Fruit fly (Drosophila melanogaster) whole organism, embryonic: ENCODE data around the gene CG17660.

Source experiments
- Atf3 ChIP-seq: fragments of 200-800 bp; sonication (Bioruptor generic); optimal IDR thresholded peaks from 3 replicates; lab custom pipeline; 2016; ENCODE audit warnings: missing biosample characterization, missing genetic modification characterization
- Atf6 ChIP-seq: fragments of 200-800 bp; sonication (Bioruptor generic); IDR thresholded peaks from 2 replicates; pipeline ENCODE4 v1.3.6; 2022; ENCODE audit warnings: missing biosample characterization, missing genetic modification characterization
- BEAF-32 ChIP-seq: fragments of 200-800 bp; sonication (Bioruptor generic); optimal IDR thresholded peaks from 3 replicates; lab custom pipeline; 2017; ENCODE audit warnings: missing biosample characterization, missing genetic modification characterization, mild to moderate bottlenecking, moderate library complexity, missing genetic modification reagents
- Bdp1 ChIP-seq: fragments of 200-800 bp; sonication (Bioruptor generic); optimal IDR thresholded peaks from 3 replicates; lab custom pipeline; 2016; ENCODE audit warnings: missing biosample characterization, missing genetic modification characterization
- CG11085 ChIP-seq: fragments of 200-800 bp; sonication (Bioruptor generic); IDR thresholded peaks from 2 replicates; pipeline ENCODE4 v1.3.6; 2022; ENCODE audit warnings: missing biosample characterization, missing genetic modification characterization
- CG13775 ChIP-seq: fragments of 200-800 bp; sonication (Bioruptor generic); optimal IDR thresholded peaks from 3 replicates; lab custom pipeline; 2017; ENCODE audit warnings: missing biosample characterization, mild to moderate bottlenecking, missing genetic modification characterization
- CG14860 ChIP-seq: fragments of 200-800 bp; sonication (Bioruptor generic); IDR thresholded peaks from 3 replicates; pipeline ENCODE4 v1.3.6; 2022; ENCODE audit warnings: missing biosample characterization, missing genetic modification characterization; ENCODE audit not compliant: partially characterized antibody
- CG2889 ChIP-seq: fragments of 200-800 bp; sonication (Bioruptor generic); IDR thresholded peaks from 3 replicates; pipeline ENCODE4 v1.3.6; 2022; ENCODE audit warnings: missing biosample characterization, missing genetic modification characterization
- CG3281 ChIP-seq: fragments of 200-800 bp; sonication (Bioruptor generic); optimal IDR thresholded peaks from 3 replicates; lab custom pipeline; 2017; ENCODE audit warnings: missing biosample characterization, mild to moderate bottlenecking, missing genetic modification characterization
- CG34224 ChIP-seq: fragments of 200-800 bp; sonication (Bioruptor generic); IDR thresholded peaks from 3 replicates; pipeline ENCODE4 v1.3.6; 2022; ENCODE audit warnings: missing biosample characterization, missing genetic modification characterization; ENCODE audit not compliant: partially characterized antibody
- CG3847 ChIP-seq: fragments of 200-800 bp; sonication (Bioruptor generic); IDR thresholded peaks from 2 replicates; pipeline ENCODE4 v1.3.6; 2022; ENCODE audit warnings: missing biosample characterization, missing genetic modification characterization
- CG42726 ChIP-seq: fragments of 200-800 bp; sonication (Bioruptor generic); IDR thresholded peaks from 2 replicates; pipeline ENCODE4 v1.3.6; 2022; ENCODE audit warnings: missing biosample characterization, missing genetic modification characterization; ENCODE audit not compliant: partially characterized antibody
- CG6683 ChIP-seq: fragments of 200-800 bp; sonication (Bioruptor generic); optimal IDR thresholded peaks from 2 replicates; lab custom pipeline; 2017; ENCODE audit warnings: missing biosample characterization, mild to moderate bottlenecking, missing genetic modification characterization, missing genetic modification reagents
- CG7271 ChIP-seq: fragments of 200-800 bp; sonication (Bioruptor generic); optimal IDR thresholded peaks from 2 replicates; lab custom pipeline; 2018; ENCODE audit warnings: missing biosample characterization, mild to moderate bottlenecking, missing genetic modification characterization, moderate library complexity
- CG7839 ChIP-seq: fragments of 200-800 bp; sonication (Bioruptor generic); optimal IDR thresholded peaks from 3 replicates; lab custom pipeline; 2018; ENCODE audit warnings: missing biosample characterization, mild to moderate bottlenecking, missing genetic modification characterization, moderate library complexity
- CG8290 ChIP-seq, 3 experiments: fragments of 200-800 bp; sonication (Bioruptor generic); optimal IDR thresholded peaks; 2 replicates each; lab custom pipeline; 2016 to 2019; ENCODE audit warnings: missing biosample characterization in 3 of 3, missing genetic modification characterization in 3 of 3, mild to moderate bottlenecking in 2 of 3, moderate library complexity in 1 of 3
- CG9437 ChIP-seq: fragments of 200-800 bp; sonication (Bioruptor generic); optimal IDR thresholded peaks from 2 replicates; lab custom pipeline; 2018; ENCODE audit warnings: missing biosample characterization, mild to moderate bottlenecking, missing genetic modification characterization
- CG9727 ChIP-seq: fragments of 200-800 bp; sonication (Bioruptor generic); optimal IDR thresholded peaks from 3 replicates; lab custom pipeline; 2017; ENCODE audit warnings: missing biosample characterization, mild to moderate bottlenecking, missing genetic modification characterization
- CG9797 ChIP-seq: fragments of 200-800 bp; sonication (Bioruptor generic); optimal IDR thresholded peaks from 3 replicates; lab custom pipeline; 2018; ENCODE audit warnings: missing biosample characterization, mild to moderate bottlenecking, missing genetic modification characterization
- Camta ChIP-seq: fragments of 200-800 bp; sonication (Bioruptor generic); optimal IDR thresholded peaks from 2 replicates; lab custom pipeline; 2016; ENCODE audit warnings: missing biosample characterization, missing genetic modification characterization
- Dp ChIP-seq: fragments of 200-800 bp; sonication (Bioruptor generic); optimal IDR thresholded peaks from 2 replicates; lab custom pipeline; 2018; ENCODE audit warnings: missing biosample characterization, mild to moderate bottlenecking, missing genetic modification characterization, moderate library complexity
- Fer1 ChIP-seq: fragments of 200-800 bp; sonication (Bioruptor generic); optimal IDR thresholded peaks from 2 replicates; lab custom pipeline; 2017; ENCODE audit warnings: missing biosample characterization, mild to moderate bottlenecking, missing genetic modification characterization
- HLH4C ChIP-seq: fragments of 200-800 bp; sonication (Bioruptor generic); IDR thresholded peaks from 3 replicates; pipeline ENCODE4 v1.3.6; 2022; ENCODE audit warnings: missing biosample characterization, missing genetic modification characterization; ENCODE audit not compliant: partially characterized antibody
- Hr51 ChIP-seq, 2 experiments: fragments of 200-800 bp; sonication (Bioruptor generic); optimal IDR thresholded peaks; 2 replicates in 1 of 2; 3 replicates in 1 of 2; lab custom pipeline; 2016 to 2018; ENCODE audit warnings: missing biosample characterization in 2 of 2, missing genetic modification characterization in 2 of 2, mild to moderate bottlenecking in 1 of 2, moderate library complexity in 1 of 2
- Lhr ChIP-seq: fragments of 200-800 bp; sonication (Bioruptor generic); optimal IDR thresholded peaks from 3 replicates; lab custom pipeline; 2017; ENCODE audit warnings: mild to moderate bottlenecking, missing biosample characterization, missing genetic modification reagents, missing genetic modification characterization
- Trl ChIP-seq, 3 experiments: fragments of >200 bp in 2 of 3; fragments of 200-800 bp in 1 of 3; sonication (Bioruptor generic) in 1 of 3; optimal IDR thresholded peaks; 2 replicates in 1 of 3; 3 replicates in 2 of 3; lab custom pipeline; 2016 to 2017; ENCODE audit warnings: missing biosample characterization in 1 of 3, missing genetic modification characterization in 1 of 3
- al ChIP-seq: fragments of 200-800 bp; sonication (Bioruptor generic); IDR thresholded peaks from 2 replicates; pipeline ENCODE4 v1.3.6; 2022; ENCODE audit warnings: missing biosample characterization, missing genetic modification characterization
- crol ChIP-seq: fragments of 200-800 bp; sonication (Bioruptor generic); IDR thresholded peaks from 2 replicates; pipeline ENCODE4 v1.3.6; 2022; ENCODE audit warnings: missing biosample characterization, missing genetic modification characterization
- crp ChIP-seq, 2 experiments: fragments of 200-800 bp; sonication (Bioruptor generic); optimal IDR thresholded peaks; 2 replicates in 1 of 2; 3 replicates in 1 of 2; lab custom pipeline; 2017; ENCODE audit warnings: missing biosample characterization in 2 of 2, missing genetic modification characterization in 2 of 2, mild to moderate bottlenecking in 1 of 2, moderate library complexity in 1 of 2
- dan ChIP-seq: fragments of 200-800 bp; sonication (Bioruptor generic); IDR thresholded peaks from 2 replicates; pipeline ENCODE4 v1.3.6; 2022; ENCODE audit warnings: missing biosample characterization, missing genetic modification characterization
- dmrt11E ChIP-seq: fragments of 200-800 bp; sonication (Bioruptor generic); optimal IDR thresholded peaks from 3 replicates; lab custom pipeline; 2018; ENCODE audit warnings: missing biosample characterization, mild to moderate bottlenecking, missing genetic modification characterization, moderate library complexity
- ewg ChIP-seq: fragments of 200-800 bp; sonication (Bioruptor generic); optimal IDR thresholded peaks from 3 replicates; lab custom pipeline; 2017; ENCODE audit warnings: mild to moderate bottlenecking, missing biosample characterization, missing genetic modification reagents, missing genetic modification characterization
- fu2 ChIP-seq: fragments of 200-800 bp; sonication (Bioruptor generic); optimal IDR thresholded peaks from 2 replicates; lab custom pipeline; 2016; ENCODE audit warnings: missing biosample characterization, missing genetic modification characterization
- grn ChIP-seq: fragments of 200-800 bp; sonication (Bioruptor generic); optimal IDR thresholded peaks from 3 replicates; lab custom pipeline; 2017; ENCODE audit warnings: missing biosample characterization, missing genetic modification characterization
- inv ChIP-seq: fragments of 200-800 bp; sonication (Bioruptor generic); IDR thresholded peaks from 2 replicates; pipeline ENCODE4 v1.3.6; 2022; ENCODE audit warnings: missing biosample characterization, missing genetic modification characterization; ENCODE audit not compliant: partially characterized antibody
- jing ChIP-seq: fragments of 200-800 bp; sonication (Bioruptor generic); optimal IDR thresholded peaks from 2 replicates; lab custom pipeline; 2018; ENCODE audit warnings: missing biosample characterization, mild to moderate bottlenecking, missing genetic modification characterization
- klu ChIP-seq: fragments of 200-800 bp; sonication (Bioruptor generic); IDR thresholded peaks from 2 replicates; pipeline ENCODE4 v1.3.6; 2022; ENCODE audit warnings: missing biosample characterization, missing genetic modification characterization
- knrl ChIP-seq: fragments of 200-800 bp; sonication (Bioruptor generic); IDR thresholded peaks from 3 replicates; pipeline ENCODE4 v1.3.6; 2022; ENCODE audit warnings: missing biosample characterization, missing genetic modification characterization; ENCODE audit not compliant: partially characterized antibody
- nmo ChIP-seq: fragments of 200-800 bp; sonication (Bioruptor generic); optimal IDR thresholded peaks from 2 replicates; lab custom pipeline; 2018; ENCODE audit warnings: missing biosample characterization, mild to moderate bottlenecking, missing genetic modification characterization, moderate library complexity
- p53 ChIP-seq: fragments of 200-800 bp; sonication (Bioruptor generic); optimal IDR thresholded peaks from 2 replicates; lab custom pipeline; 2016; ENCODE audit warnings: missing biosample characterization, missing genetic modification characterization
- ranshi ChIP-seq: fragments of 200-800 bp; sonication (Bioruptor generic); IDR thresholded peaks from 2 replicates; pipeline ENCODE4 v1.3.6; 2022; ENCODE audit warnings: missing biosample characterization, missing genetic modification characterization
- rib ChIP-seq: fragments of 200-800 bp; sonication (Bioruptor generic); IDR thresholded peaks from 2 replicates; pipeline ENCODE4 v1.3.6; 2022; ENCODE audit warnings: missing biosample characterization, missing genetic modification characterization
- sens-2 ChIP-seq: fragments of 200-800 bp; sonication (Bioruptor generic); IDR thresholded peaks from 2 replicates; pipeline ENCODE4 v1.3.6; 2022; ENCODE audit warnings: missing biosample characterization, missing genetic modification characterization
- sim ChIP-seq: fragments of 200-800 bp; sonication (Bioruptor generic); IDR thresholded peaks from 2 replicates; pipeline ENCODE4 v1.3.6; 2022; ENCODE audit warnings: missing biosample characterization, missing genetic modification characterization
- stc ChIP-seq: fragments of 200-800 bp; sonication (Bioruptor generic); IDR thresholded peaks from 2 replicates; pipeline ENCODE4 v1.3.6; 2022; ENCODE audit warnings: missing biosample characterization, missing genetic modification characterization
- tin ChIP-seq: fragments of 200-800 bp; sonication (Bioruptor generic); optimal IDR thresholded peaks from 3 replicates; lab custom pipeline; 2016; ENCODE audit warnings: missing biosample characterization, missing genetic modification characterization
- vfl ChIP-seq: fragments of 200-800 bp; sonication (Bioruptor generic); optimal IDR thresholded peaks from 2 replicates; lab custom pipeline; 2016; ENCODE audit warnings: missing biosample characterization, missing genetic modification characterization
- wor ChIP-seq: fragments of 200-800 bp; sonication (Bioruptor generic); IDR thresholded peaks from 2 replicates; pipeline ENCODE4 v1.3.6; 2022; ENCODE audit warnings: missing biosample characterization, missing genetic modification characterization
- zen2 ChIP-seq: fragments of 200-800 bp; sonication (Bioruptor generic); IDR thresholded peaks from 3 replicates; pipeline ENCODE4 v1.3.6; 2022; ENCODE audit warnings: missing biosample characterization, missing genetic modification characterization; ENCODE audit not compliant: partially characterized antibody
- zfh1 ChIP-seq: fragments of 200-800 bp; sonication (Bioruptor generic); IDR thresholded peaks from 3 replicates; pipeline ENCODE4 v1.3.6; 2022; ENCODE audit warnings: missing biosample characterization, missing genetic modification characterization

Gene CG17660

dm6 chr2L:1704746-1705145, 5.5 kb downstream of the CG17660 start, which contains the start of gene cpb (continued):
- TF ChIP-seq sens-2 (GFP tag; lab: Robert Waterston, UW) (no peak), HLH4C (GFP tag; lab: Robert Waterston, UW) (peak; percentile 93), Fer1 (GFP tag; lab: Kevin White, UChicago) (no peak), CG42726 (peak; percentile 88), CG14860 (GFP tag; lab: Robert Waterston, UW) (peak; percentile 86), rib (GFP tag; lab: Robert Waterston, UW) (no peak), sim (no peak), CG6683 (GFP tag; lab: Kevin White, UChicago) (no peak), Trl (optimal IDR thresholded peaks at IDR 0.05; lab: Kevin White, UChicago) (no peak), Trl (GFP tag; optimal IDR thresholded peaks at IDR 0.05; lab: Kevin White, UChicago) (no peak), crp (GFP tag; optimal IDR thresholded peaks at IDR 0.05; lab: Kevin White, UChicago) (no peak), knrl (peak; percentile 85), zen2 (peak; percentile 88; the same call in 2 of the 3 replicates), klu (GFP tag; lab: Robert Waterston, UW) (no peak), CG9797 (GFP tag; lab: Kevin White, UChicago) (peak; percentile 1), Bdp1 (GFP tag; lab: Kevin White, UChicago) (no peak), dan (no peak), p53 (no peak), CG2889 (GFP tag; lab: Robert Waterston, UW) (no peak), Lhr (GFP tag; lab: Kevin White, UChicago) (no peak), CG11085 (GFP tag; lab: Robert Waterston, UW) (no peak), jing (no peak), CG9437 (GFP tag; lab: Kevin White, UChicago) (no peak), CG7839 (no peak), nmo (GFP tag; lab: Kevin White, UChicago) (no peak), CG9727 (GFP tag; lab: Kevin White, UChicago) (no peak), Dp (GFP tag; lab: Kevin White, UChicago) (peak; percentile 86), ranshi (GFP tag; lab: Robert Waterston, UW) (no peak), Camta (GFP tag; lab: Kevin White, UChicago) (no peak), al (GFP tag; lab: Robert Waterston, UW) (no peak), dmrt11E (no peak), CG3847 (GFP tag; lab: Robert Waterston, UW) (no peak), CG13775 (GFP tag; lab: Kevin White, UChicago) (no peak), CG7271 (tag; lab: Kevin White, UChicago) (no peak), ewg (no peak), Hr51 (GFP tag; optimal IDR thresholded peaks at IDR 0.05; lab: Kevin White, UChicago) (no peak), crol (no peak), CG3281 (GFP tag; lab: Kevin White, UChicago) (no peak), inv (GFP tag; lab: Robert Waterston, UW) (peak; percentile 85), Atf3 (GFP tag; lab: Kevin White, UChicago) (no peak), CG34224 (GFP tag; lab: Robert Waterston, UW) (peak; percentile 96), grn (GFP tag; lab: Kevin White, UChicago) (no peak), stc (GFP tag; lab: Robert Waterston, UW) (no peak), vfl (GFP tag; lab: Kevin White, UChicago) (no peak), Atf6 (GFP tag; lab: Robert Waterston, UW) (no peak), tin (GFP tag; lab: Kevin White, UChicago) (no peak), CG8290 (GFP tag; optimal IDR thresholded peaks at IDR 0.05; lab: Kevin White, UChicago) (no peak), CG8290 (tag; optimal IDR thresholded peaks at IDR 0.05; lab: Kevin White, UChicago) (no peak), zfh1 (GFP tag; lab: Robert Waterston, UW) (no peak), wor (no peak), BEAF-32 (GFP tag; lab: Kevin White, UChicago) (peak; percentile 82), fu2 (GFP tag; lab: Kevin White, UChicago) (no peak)
